Worm (Caenorhabditis elegans) whole organism, L4/young adult: ENCODE data around the gene mig-39.

ENCODE experiments used
- W03F9.2 ChIP-seq: fragments of 150-350 bp; optimal IDR thresholded peaks from 2 replicates; lab custom pipeline; 2014; ENCODE audit warnings: missing biosample characterization, missing genetic modification characterization
- dao-5 ChIP-seq: sonication (generic microtip); optimal IDR thresholded peaks from 2 replicates; lab custom pipeline; 2016; ENCODE audit warnings: missing genotype, missing genetic modification characterization, moderate library complexity, missing compliant biosample characterization
- him-1 ChIP-seq: sonication (generic microtip); optimal IDR thresholded peaks from 2 replicates; lab custom pipeline; 2016; ENCODE audit warnings: missing genotype, missing genetic modification reagents, missing genetic modification characterization, missing compliant biosample characterization

mig-39 gene

ce11 chrIII:8503341-8503740 is 36.5 kb downstream of the mig-39 start:
- no peak for TF ChIP-seq him-1 (tag; lab: Kevin White, UChicago)
- no peak for TF ChIP-seq W03F9.2 (tag; lab: Kevin White, UChicago)
- no peak for TF ChIP-seq dao-5 (tag; lab: Kevin White, UChicago)

- TF ChIP-seq dao-5 (tag; lab: Kevin White, UChicago) (no peak), him-1 (tag; lab: Kevin White, UChicago) (no peak), W03F9.2 (tag; lab: Kevin White, UChicago) (no peak)
Measured at ce11 chrIII:8504176-8504763, 37.4 kb downstream of the mig-39 start.

- no peak for TF ChIP-seq him-1 (tag; lab: Kevin White, UChicago)
Measured at ce11 chrIII:8506348-8506747, 39.5 kb downstream of the mig-39 start.

ce11 chrIII:8509218-8509617 is 42.4 kb downstream of the mig-39 start:
- no peak for TF ChIP-seq him-1 (tag; lab: Kevin White, UChicago)

- peak; percentile 5 for TF ChIP-seq him-1 (tag; lab: Kevin White, UChicago)
- no peak for TF ChIP-seq dao-5 (tag; lab: Kevin White, UChicago)
Measured at ce11 chrIII:8509644-8510393, 43.0 kb downstream of the mig-39 start.

ce11 chrIII:8511711-8512110 is 44.9 kb downstream of the mig-39 start:
- no peak for TF ChIP-seq dao-5 (tag; lab: Kevin White, UChicago)
- no peak for TF ChIP-seq him-1 (tag; lab: Kevin White, UChicago)
- TF ChIP-seq W03F9.2 (tag; lab: Kevin White, UChicago): no peak

- TF ChIP-seq W03F9.2 (tag; lab: Kevin White, UChicago) (no peak), dao-5 (tag; lab: Kevin White, UChicago) (no peak)
Measured at ce11 chrIII:8512279-8512942, 45.6 kb downstream of the mig-39 start.

ce11 chrIII:8518990-8519389 is 52.2 kb downstream of the mig-39 start:
- no peak for TF ChIP-seq dao-5 (tag; lab: Kevin White, UChicago)
- no peak for TF ChIP-seq him-1 (tag; lab: Kevin White, UChicago)
- TF ChIP-seq W03F9.2 (tag; lab: Kevin White, UChicago): no peak

- TF ChIP-seq him-1 (tag; lab: Kevin White, UChicago): no peak
- no peak for TF ChIP-seq W03F9.2 (tag; lab: Kevin White, UChicago)
- no peak for TF ChIP-seq dao-5 (tag; lab: Kevin White, UChicago)
Measured at ce11 chrIII:8519886-8520285, 53.1 kb downstream of the mig-39 start, which contains the start of gene ZC21.8. Gene ZC21.8 (minus strand): TSS chrIII:8519986.

ce11 chrIII:8520589-8520988 is 53.8 kb downstream of the mig-39 start:
- TF ChIP-seq him-1 (tag; lab: Kevin White, UChicago): no peak
- TF ChIP-seq dao-5 (tag; lab: Kevin White, UChicago): no peak
- no peak for TF ChIP-seq W03F9.2 (tag; lab: Kevin White, UChicago)

ce11 chrIII:8521654-8522392 is 55.0 kb downstream of the mig-39 start:
- TF ChIP-seq him-1 (tag; lab: Kevin White, UChicago) (no peak), dao-5 (tag; lab: Kevin White, UChicago) (no peak), W03F9.2 (tag; lab: Kevin White, UChicago) (no peak)

ce11 chrIII:8524773-8525172 is 57.9 kb downstream of the mig-39 start, which contains the start of gene idpp-15:
Gene idpp-15 (plus strand): TSS chrIII:8525073.
- TF ChIP-seq him-1 (tag; lab: Kevin White, UChicago) (no peak), W03F9.2 (tag; lab: Kevin White, UChicago) (no peak), dao-5 (tag; lab: Kevin White, UChicago) (no peak)
